Worm (Caenorhabditis elegans): ENCODE measurements around the gene Y73F4A.1.

Y73F4A.1 gene

DNA sequence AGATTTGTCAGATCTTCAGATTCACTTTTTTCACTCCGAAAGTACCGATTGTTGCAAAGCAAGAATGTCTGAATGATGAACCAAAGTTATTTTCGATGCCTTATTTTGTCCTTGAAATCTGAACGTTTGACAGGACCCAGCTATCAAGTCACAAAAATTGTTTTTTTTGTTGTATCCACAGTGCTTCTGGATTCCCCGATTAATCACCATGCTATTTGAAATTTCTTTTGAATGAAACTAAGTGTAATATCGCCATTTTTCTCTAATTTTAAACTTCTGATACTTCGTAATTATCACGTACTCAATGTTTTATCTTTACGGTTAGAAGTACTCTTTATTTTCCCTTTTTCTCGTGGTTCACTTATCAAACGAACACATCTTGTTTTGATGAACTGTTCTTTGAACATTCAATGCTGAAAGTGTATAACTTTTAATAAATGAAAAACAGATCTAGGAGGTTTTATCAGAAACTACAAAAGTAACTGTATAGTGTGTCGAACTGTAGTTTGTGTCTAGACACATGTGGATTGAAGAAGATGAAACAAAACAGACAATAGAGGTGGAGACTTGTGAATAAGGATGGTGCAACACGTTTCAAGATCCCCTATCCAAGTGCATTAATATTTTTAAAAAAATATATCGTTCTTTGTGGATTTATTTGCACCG is 6.5 kb upstream of the Y73F4A.1 start:
- TF ChIP-seq fax-1 (tag; optimal IDR thresholded peaks at IDR 0.05) (no peak), hlh-15 (tag; optimal IDR thresholded peaks at IDR 0.05) (no peak), che-1 (tag; optimal IDR thresholded peaks at IDR 0.05) (no peak), gmeb-2 (tag; optimal IDR thresholded peaks at IDR 0.05) (no peak), odd-2 (tag; optimal IDR thresholded peaks at IDR 0.05) (no peak), sdc-2 (tag; optimal IDR thresholded peaks at IDR 0.05) (no peak), lim-6 (tag; optimal IDR thresholded peaks at IDR 0.05) (no peak)

DNA sequence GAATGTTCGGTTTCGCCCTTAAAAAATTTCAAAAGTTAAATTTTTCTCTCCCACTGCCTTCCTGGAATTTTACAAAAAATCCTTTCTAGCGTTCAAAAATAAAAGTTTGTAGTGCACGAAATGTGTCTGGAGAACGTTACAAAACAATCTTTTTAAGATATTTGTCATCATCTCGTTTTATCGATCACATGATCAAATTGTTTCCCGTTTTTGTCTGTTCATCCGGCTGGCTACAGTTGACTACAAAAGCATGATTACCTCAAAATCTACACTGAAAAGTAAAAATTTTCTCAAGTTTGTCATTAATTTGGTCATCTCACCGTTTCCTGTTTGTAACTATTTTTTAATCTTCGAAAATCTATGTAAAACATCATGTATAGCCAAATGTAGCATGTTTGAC is 5.9 kb upstream of the Y73F4A.1 start:
- TF ChIP-seq syd-9 (tag; optimal IDR thresholded peaks at IDR 0.05) (no peak), ceh-24 (tag; optimal IDR thresholded peaks at IDR 0.05) (no peak), pha-4 (tag; optimal IDR thresholded peaks at IDR 0.05) (no peak), C08G9.2 (tag; optimal IDR thresholded peaks at IDR 0.05) (no peak)

DNA sequence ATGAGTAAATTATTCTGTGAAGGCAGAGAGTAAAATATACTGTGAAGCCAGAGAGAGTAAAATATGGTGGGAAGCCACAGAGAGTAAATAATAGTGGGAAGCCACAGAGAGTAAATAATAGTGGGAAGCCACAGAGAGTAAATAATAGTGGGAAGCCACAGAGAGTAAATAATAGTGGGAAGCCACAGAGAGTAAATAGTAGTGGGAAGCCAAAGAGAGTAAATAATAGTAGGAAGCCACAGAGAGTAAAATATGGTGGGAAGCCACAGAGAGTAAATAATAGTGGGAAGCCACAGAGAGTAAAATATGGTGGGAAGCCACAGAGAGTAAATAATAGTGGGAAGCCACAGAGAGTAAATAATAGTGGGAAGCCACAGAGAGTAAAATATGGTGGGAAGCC is 2.9 kb upstream of the Y73F4A.1 start:
- TF ChIP-seq fkh-6 (tag; optimal IDR thresholded peaks at IDR 0.05) (peak; percentile 26), ceh-34 (tag; optimal IDR thresholded peaks at IDR 0.05) (peak; percentile 5), sdc-2 (tag; optimal IDR thresholded peaks at IDR 0.05) (peak; percentile 22), elt-4 (tag; optimal IDR thresholded peaks at IDR 0.05) (peak; percentile 88), mec-3 (tag; optimal IDR thresholded peaks at IDR 0.05; ENCODE audit: borderline replicate concordance) (peak; percentile 16), hlh-6 (tag; optimal IDR thresholded peaks at IDR 0.05) (peak; percentile 2), madf-2 (tag; optimal IDR thresholded peaks at IDR 0.05) (peak; percentile 57), tbx-2 (tag; optimal IDR thresholded peaks at IDR 0.05) (peak; percentile 37), hlh-8 (tag; optimal IDR thresholded peaks at IDR 0.05) (peak; percentile 30), F13H6.1 (tag; optimal IDR thresholded peaks at IDR 0.05) (peak; percentile 52)

DNA sequence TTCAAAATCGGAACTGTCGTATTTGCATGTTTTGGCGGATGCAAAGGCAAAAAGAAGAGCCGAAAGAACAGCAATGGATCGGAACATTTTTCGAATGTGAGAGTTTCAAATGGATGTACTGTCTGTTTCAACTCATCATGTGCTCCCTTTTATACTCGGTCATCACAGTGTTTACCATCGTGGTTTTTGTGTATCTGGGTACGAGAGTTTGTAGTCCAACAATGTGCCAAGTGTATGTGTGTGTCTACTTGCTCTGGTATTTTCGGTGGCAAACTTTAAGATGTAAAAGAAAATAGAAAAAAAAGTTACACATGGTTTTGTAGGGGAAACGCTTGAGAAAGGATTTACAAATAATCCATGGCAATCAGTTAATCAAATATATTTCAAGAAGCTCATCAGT is 1.9 kb downstream of the Y73F4A.1 start, which contains the start of gene Y73F4A.2:
Y73F4A.2 (minus strand) TSS at position 124 of the 400 bp plus-strand sequence.
- TF ChIP-seq rnt-1 (tag; optimal IDR thresholded peaks at IDR 0.05) = no peak
- no peak for TF ChIP-seq T23F11.4 (GFP tag; optimal IDR thresholded peaks at IDR 0.05)
- TF ChIP-seq ceh-2 (tag; optimal IDR thresholded peaks at IDR 0.05) = no peak
- no peak for TF ChIP-seq ceh-48 (tag; optimal IDR thresholded peaks at IDR 0.05)
- TF ChIP-seq ahr-1 (tag; optimal IDR thresholded peaks at IDR 0.05) = no peak
- TF ChIP-seq sox-4 (tag; optimal IDR thresholded peaks at IDR 0.05) = no peak
- no peak for TF ChIP-seq zip-5 (tag; optimal IDR thresholded peaks at IDR 0.05)
- no peak for TF ChIP-seq F13H6.1 (tag; optimal IDR thresholded peaks at IDR 0.05)
- TF ChIP-seq ceh-45 (GFP tag; IDR thresholded peaks at IDR 0.05) = no peak
- TF ChIP-seq ttx-3 (tag; optimal IDR thresholded peaks at IDR 0.05) = no peak
- no peak for TF ChIP-seq ceh-34 (tag; optimal IDR thresholded peaks at IDR 0.05)
- TF ChIP-seq hlh-13 (GFP tag; optimal IDR thresholded peaks at IDR 0.05) = no peak
- TF ChIP-seq pros-1 (tag; optimal IDR thresholded peaks at IDR 0.05) = no peak
- TF ChIP-seq elt-4 (tag; optimal IDR thresholded peaks at IDR 0.05) = no peak
- TF ChIP-seq hlh-6 (tag; optimal IDR thresholded peaks at IDR 0.05) = no peak

DNA sequence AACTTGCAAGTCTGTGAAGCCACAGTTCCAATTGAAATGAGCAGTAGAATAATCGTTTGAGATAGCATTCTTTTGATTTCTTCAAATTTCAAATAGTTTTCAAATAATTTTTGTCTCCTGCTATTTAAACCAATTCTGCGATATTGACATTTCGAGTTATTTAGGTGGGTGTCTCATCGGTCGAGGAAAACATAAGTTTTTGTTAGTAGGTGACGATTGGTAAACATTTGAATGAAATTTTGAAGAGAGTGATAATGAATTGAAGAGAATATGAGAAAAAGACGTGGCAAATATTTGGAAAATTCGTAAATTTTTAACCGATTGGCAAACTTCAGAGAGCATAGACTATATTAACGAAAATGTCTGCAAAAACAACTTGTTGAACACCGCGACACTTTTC is 4.8 kb downstream of the Y73F4A.1 start, which contains the start of gene Y73F4A.3:
Y73F4A.3 (minus strand) TSS at position 101 of the 400 bp plus-strand sequence.
- TF ChIP-seq pax-1 (tag; optimal IDR thresholded peaks at IDR 0.05) = no peak
- TF ChIP-seq hlh-15 (tag; optimal IDR thresholded peaks at IDR 0.05) = no peak
- TF ChIP-seq pros-1 (tag; optimal IDR thresholded peaks at IDR 0.05) = no peak
- no peak for TF ChIP-seq unc-42 (tag; optimal IDR thresholded peaks at IDR 0.05)
- no peak for TF ChIP-seq C08G9.2 (tag; optimal IDR thresholded peaks at IDR 0.05)
- no peak for TF ChIP-seq ceh-14 (tag; optimal IDR thresholded peaks at IDR 0.05)
- TF ChIP-seq lin-11 (tag; optimal IDR thresholded peaks at IDR 0.05) = no peak
